Worm (Caenorhabditis elegans): Measurements from ENCODE around the gene T24E12.13.
A peak's percentile ranks its signal among the peaks of the same experiment; 100 is the strongest.

The T24E12.13 gene

ce11 chrII:3808104-3808503 is 20.9 kb downstream of the T24E12.13 start, which contains the start of gene F54D10.5 (continued):
- TF ChIP-seq mef-2 (tag; optimal IDR thresholded peaks at IDR 0.05) (no peak), nhr-12 (tag; optimal IDR thresholded peaks at IDR 0.05) (no peak), nhr-76 (tag; optimal IDR thresholded peaks at IDR 0.05) (no peak), nhr-84 (tag; optimal IDR thresholded peaks at IDR 0.05) (no peak), tlp-1 (tag; optimal IDR thresholded peaks at IDR 0.05) (no peak), mep-1 (tag; optimal IDR thresholded peaks at IDR 0.05) (peak; percentile 71), ztf-11 (tag; optimal IDR thresholded peaks at IDR 0.05) (peak in 1 of 2 experiments; percentile 13), elt-2 (tag; optimal IDR thresholded peaks at IDR 0.05) (peak; percentile 73), nhr-47 (tag; optimal IDR thresholded peaks at IDR 0.05) (peak; percentile 85), nhr-90 (tag; optimal IDR thresholded peaks at IDR 0.05; ENCODE audit: poor library complexity) (peak; percentile 77), zip-4 (GFP tag; optimal IDR thresholded peaks at IDR 0.05) (peak; percentile 13), ces-1 (GFP tag; optimal IDR thresholded peaks at IDR 0.05) (no peak), lin-35 (GFP tag; optimal IDR thresholded peaks at IDR 0.05) (peak; percentile 91 to 95), egl-27 (tag; optimal IDR thresholded peaks at IDR 0.05) (no peak), nhr-85 (tag) (peak; percentile 89), irx-1 (tag; optimal IDR thresholded peaks at IDR 0.05) (no peak), fkh-4 (tag; optimal IDR thresholded peaks at IDR 0.05; ENCODE audit: borderline replicate concordance) (no peak), unc-86 (tag; optimal IDR thresholded peaks at IDR 0.05) (peak; percentile 76), skn-1 (tag; optimal IDR thresholded peaks at IDR 0.05) (peak; percentile 88), grh-1 (GFP tag; IDR thresholded peaks at IDR 0.05) (peak; percentile 77), pqm-1 (tag; optimal IDR thresholded peaks at IDR 0.05) (no peak), mdl-1 (tag; optimal IDR thresholded peaks at IDR 0.05) (peak in 1 of 2 experiments; percentile 66), mab-9 (GFP tag; IDR thresholded peaks at IDR 0.05) (peak; percentile 41; the same call in 1 of the 2 replicates), lin-14 (GFP tag; optimal IDR thresholded peaks at IDR 0.05) (peak; percentile 77), fkh-10 (GFP tag; optimal IDR thresholded peaks at IDR 0.05) (no peak), snu-23 (GFP tag; optimal IDR thresholded peaks at IDR 0.05) (peak; percentile 82), ama-1 (optimal IDR thresholded peaks at IDR 0.05) (no peak), Y116A8C.19 (tag; optimal IDR thresholded peaks at IDR 0.05; ENCODE audit: borderline replicate concordance) (no peak), jun-1 (tag; optimal IDR thresholded peaks at IDR 0.05) (peak; percentile 37), C16A3.4 (tag; optimal IDR thresholded peaks at IDR 0.05) (peak; percentile 77), lsy-2 (tag; optimal IDR thresholded peaks at IDR 0.05) (peak; percentile 85 to 86), nhr-19 (GFP tag; conservative IDR thresholded peaks at IDR 0.05) (peak; percentile 82), unc-62 (GFP tag; optimal IDR thresholded peaks at IDR 0.05) (no peak), efl-1 (optimal IDR thresholded peaks at IDR 0.05) (peak; percentile 81 to 95), efl-1 (GFP tag; optimal IDR thresholded peaks at IDR 0.05 in 1 of 2) (peak; percentile 91 to 99), hpl-2 (GFP tag; optimal IDR thresholded peaks at IDR 0.05) (no peak), sup-37 (GFP tag; optimal IDR thresholded peaks at IDR 0.05) (no peak), fos-1 (tag; optimal IDR thresholded peaks at IDR 0.05) (peak; percentile 47), swsn-7 (tag; optimal IDR thresholded peaks at IDR 0.05) (peak; percentile 82), unc-98 (GFP tag; IDR thresholded peaks at IDR 0.05) (no peak), aly-2 (tag; optimal IDR thresholded peaks at IDR 0.05) (no peak)

- TF ChIP-seq pag-3 (tag; optimal IDR thresholded peaks at IDR 0.05; ENCODE audit: borderline replicate concordance, insufficient read depth) (no peak), lin-15B (tag; optimal IDR thresholded peaks at IDR 0.05) (no peak), nhr-71 (tag; optimal IDR thresholded peaks at IDR 0.05) (no peak), unc-62 (GFP tag; optimal IDR thresholded peaks at IDR 0.05) (no peak), nhr-77 (tag; optimal IDR thresholded peaks at IDR 0.05) (no peak), xbp-1 (tag; optimal IDR thresholded peaks at IDR 0.05) (no peak), alr-1 (tag; optimal IDR thresholded peaks at IDR 0.05; ENCODE audit: borderline replicate concordance) (no peak), nhr-12 (tag; optimal IDR thresholded peaks at IDR 0.05) (no peak), unc-130 (tag; optimal IDR thresholded peaks at IDR 0.05) (no peak), unc-30 (tag; optimal IDR thresholded peaks at IDR 0.05) (no peak), hlh-4 (tag; optimal IDR thresholded peaks at IDR 0.05) (no peak), sox-4 (tag; optimal IDR thresholded peaks at IDR 0.05) (no peak), nhr-19 (GFP tag; conservative IDR thresholded peaks at IDR 0.05) (no peak), fkh-4 (tag; optimal IDR thresholded peaks at IDR 0.05; ENCODE audit: borderline replicate concordance) (no peak), jun-1 (tag; optimal IDR thresholded peaks at IDR 0.05) (no peak), nhr-76 (tag; optimal IDR thresholded peaks at IDR 0.05) (no peak), tbx-2 (tag; optimal IDR thresholded peaks at IDR 0.05) (no peak), egl-13 (tag; optimal IDR thresholded peaks at IDR 0.05) (no peak), dsc-1 (tag; optimal IDR thresholded peaks at IDR 0.05) (no peak), efl-1 (optimal IDR thresholded peaks at IDR 0.05) (no peak), efl-1 (GFP tag; optimal IDR thresholded peaks at IDR 0.05 in 1 of 2) (no peak)
Measured at ce11 chrII:3808643-3809042, 21.4 kb downstream of the T24E12.13 start.

Data from whole organism, L1 larva.